Fruit fly (Drosophila melanogaster) whole organism, embryonic: Measurements from ENCODE around the gene CG31832.

Experiments used
- Abd-B ChIP-seq: fragments of 200-800 bp; sonication (Bioruptor generic); optimal IDR thresholded peaks from 2 replicates; lab custom pipeline; 2018; ENCODE audit warnings: missing biosample characterization, mild to moderate bottlenecking, missing genetic modification characterization, moderate library complexity
- B-H2 ChIP-seq: fragments of 200-800 bp; sonication (Bioruptor generic); optimal IDR thresholded peaks from 2 replicates; lab custom pipeline; 2018; ENCODE audit warnings: missing biosample characterization, mild to moderate bottlenecking, missing genetic modification characterization
- Bgb ChIP-seq: fragments of 200-800 bp; sonication (Bioruptor generic); IDR thresholded peaks from 2 replicates; pipeline ENCODE4 v1.3.6; 2022; ENCODE audit warnings: missing biosample characterization, missing genetic modification characterization; ENCODE audit not compliant: partially characterized antibody
- Bteb2 ChIP-seq: fragments of 200-800 bp; sonication (Bioruptor generic); optimal IDR thresholded peaks from 2 replicates; lab custom pipeline; 2016; ENCODE audit warnings: missing biosample characterization, missing genetic modification characterization
- CG10366 ChIP-seq: fragments of 200-800 bp; sonication (Bioruptor generic); IDR thresholded peaks from 2 replicates; pipeline ENCODE4 v1.3.6; 2022; ENCODE audit warnings: missing biosample characterization, missing genetic modification characterization
- CG12299 ChIP-seq: fragments of 200-800 bp; sonication (Bioruptor generic); optimal IDR thresholded peaks from 2 replicates; lab custom pipeline; 2018; ENCODE audit warnings: missing biosample characterization, mild to moderate bottlenecking, missing genetic modification characterization
- CG13287 ChIP-seq: fragments of 200-800 bp; sonication (Bioruptor generic); IDR thresholded peaks from 2 replicates; pipeline ENCODE4 v1.3.6; 2022; ENCODE audit warnings: missing biosample characterization, missing genetic modification characterization; ENCODE audit not compliant: partially characterized antibody
- CG13624 ChIP-seq: fragments of 200-800 bp; sonication (Bioruptor generic); optimal IDR thresholded peaks from 2 replicates; lab custom pipeline; 2016; ENCODE audit warnings: missing biosample characterization, missing genetic modification characterization
- CG14014 ChIP-seq: fragments of 200-800 bp; sonication (Bioruptor generic); IDR thresholded peaks from 2 replicates; pipeline ENCODE4 v1.3.6; 2022; ENCODE audit warnings: missing biosample characterization, missing genetic modification characterization
- CG14441 ChIP-seq: fragments of 200-800 bp; sonication (Bioruptor generic); IDR thresholded peaks from 2 replicates; pipeline ENCODE4 v1.3.6; 2022; ENCODE audit warnings: missing biosample characterization, missing genetic modification characterization
- CG17186 ChIP-seq: fragments of 200-800 bp; sonication (Bioruptor generic); optimal IDR thresholded peaks from 3 replicates; lab custom pipeline; 2017; ENCODE audit warnings: missing biosample characterization, missing genetic modification reagents, missing genetic modification characterization
- CG1792 ChIP-seq: fragments of 200-800 bp; sonication (Bioruptor generic); optimal IDR thresholded peaks from 2 replicates; lab custom pipeline; 2016; ENCODE audit warnings: missing biosample characterization, missing genetic modification characterization
- CG2202 ChIP-seq: fragments of 200-800 bp; sonication (Bioruptor generic); optimal IDR thresholded peaks from 2 replicates; lab custom pipeline; 2018; ENCODE audit warnings: missing biosample characterization, mild to moderate bottlenecking, missing genetic modification characterization
- CG32772 ChIP-seq: fragments of 200-800 bp; sonication (Bioruptor generic); IDR thresholded peaks from 2 replicates; pipeline ENCODE4 v1.3.6; 2022; ENCODE audit warnings: missing biosample characterization, missing genetic modification characterization
- CG34224 ChIP-seq: fragments of 200-800 bp; sonication (Bioruptor generic); IDR thresholded peaks from 3 replicates; pipeline ENCODE4 v1.3.6; 2022; ENCODE audit warnings: missing biosample characterization, missing genetic modification characterization; ENCODE audit not compliant: partially characterized antibody
- CG4707 ChIP-seq: fragments of 200-800 bp; sonication (Bioruptor generic); optimal IDR thresholded peaks from 2 replicates; lab custom pipeline; 2018; ENCODE audit warnings: missing biosample characterization, mild to moderate bottlenecking, missing genetic modification characterization, moderate library complexity
- CG7928 ChIP-seq: fragments of 200-800 bp; sonication (Bioruptor generic); optimal IDR thresholded peaks from 2 replicates; lab custom pipeline; 2017; ENCODE audit warnings: missing biosample characterization, mild to moderate bottlenecking, missing genetic modification characterization
- CG9727 ChIP-seq: fragments of 200-800 bp; sonication (Bioruptor generic); optimal IDR thresholded peaks from 3 replicates; lab custom pipeline; 2017; ENCODE audit warnings: missing biosample characterization, mild to moderate bottlenecking, missing genetic modification characterization
- CG9932 ChIP-seq: fragments of 200-800 bp; sonication (Bioruptor generic); IDR thresholded peaks from 2 replicates; pipeline ENCODE4 v1.3.6; 2022; ENCODE audit warnings: missing biosample characterization, missing genetic modification characterization
- Deaf1 ChIP-seq: fragments of 200-800 bp; optimal IDR thresholded peaks from 3 replicates; lab custom pipeline; 2019; ENCODE audit warnings: missing biosample characterization, mild to moderate bottlenecking, missing genetic modification characterization, moderate library complexity
- Doc3 ChIP-seq: fragments of 200-800 bp; sonication (Bioruptor generic); IDR thresholded peaks from 3 replicates; pipeline ENCODE4 v1.3.6; 2022; ENCODE audit warnings: missing biosample characterization, missing genetic modification characterization; ENCODE audit not compliant: partially characterized antibody
- E2f2 ChIP-seq: fragments of 200-800 bp; sonication (Bioruptor generic); IDR thresholded peaks from 2 replicates; pipeline ENCODE4 v1.3.6; 2022; ENCODE audit warnings: missing biosample characterization, missing genetic modification characterization
- ERR ChIP-seq: fragments of 200-800 bp; sonication (Bioruptor generic); optimal IDR thresholded peaks from 2 replicates; lab custom pipeline; 2016; ENCODE audit warnings: missing biosample characterization, missing genetic modification characterization
- Ets65A ChIP-seq: fragments of 200-800 bp; sonication (Bioruptor generic); peaks from one replicate; lab custom pipeline; 2016; ENCODE audit warnings: missing biosample characterization, missing genetic modification characterization
- Gug ChIP-seq: fragments of 200-800 bp; sonication (Bioruptor generic); IDR thresholded peaks from 4 replicates; pipeline ENCODE4 v1.3.6; 2022; ENCODE audit warnings: missing biosample characterization, missing genetic modification characterization
- Hr3 ChIP-seq: fragments of 200-800 bp; sonication (Bioruptor generic); optimal IDR thresholded peaks from 3 replicates; lab custom pipeline; 2016; ENCODE audit warnings: missing biosample characterization, missing genetic modification characterization
- Jarid2 ChIP-seq: fragments of 200-800 bp; sonication (Bioruptor generic); optimal IDR thresholded peaks from 3 replicates; lab custom pipeline; 2017; ENCODE audit warnings: mild to moderate bottlenecking, missing biosample characterization, missing genetic modification reagents, missing genetic modification characterization
- Side ChIP-seq: fragments of 200-800 bp; sonication (Bioruptor generic); optimal IDR thresholded peaks from 2 replicates; lab custom pipeline; 2016; ENCODE audit warnings: missing biosample characterization, missing genetic modification characterization
- TFAM ChIP-seq: fragments of 200-800 bp; sonication (Bioruptor generic); optimal IDR thresholded peaks from 2 replicates; lab custom pipeline; 2017; ENCODE audit warnings: missing biosample characterization, missing genetic modification characterization, inconsistent platforms
- Tbp ChIP-seq: fragments of >200 bp; optimal IDR thresholded peaks from 2 replicates; lab custom pipeline; 2018; ENCODE audit warnings: missing biosample characterization, missing genetic modification characterization
- Trl ChIP-seq, 3 experiments: fragments of >200 bp in 2 of 3; fragments of 200-800 bp in 1 of 3; sonication (Bioruptor generic) in 1 of 3; optimal IDR thresholded peaks; 2 replicates in 1 of 3; 3 replicates in 2 of 3; lab custom pipeline; 2016 to 2017; ENCODE audit warnings: missing biosample characterization in 1 of 3, missing genetic modification characterization in 1 of 3
- Xrp1 ChIP-seq: fragments of 200-800 bp; sonication (Bioruptor generic); IDR thresholded peaks from 2 replicates; pipeline ENCODE4 v1.3.6; 2022; ENCODE audit warnings: missing biosample characterization, missing genetic modification characterization
- ato ChIP-seq: fragments of 200-800 bp; sonication (Bioruptor generic); IDR thresholded peaks from 2 replicates; pipeline ENCODE4 v1.3.6; 2022; ENCODE audit warnings: missing biosample characterization, missing genetic modification characterization; ENCODE audit not compliant: partially characterized antibody
- bbx ChIP-seq: fragments of 200-800 bp; sonication (Bioruptor generic); IDR thresholded peaks from 2 replicates; pipeline ENCODE4 v1.3.6; 2022; ENCODE audit warnings: missing biosample characterization, missing genetic modification characterization; ENCODE audit not compliant: partially characterized antibody
- chinmo ChIP-seq: fragments of 200-800 bp; sonication (Bioruptor generic); IDR thresholded peaks from 4 replicates; pipeline ENCODE4 v1.3.6; 2022; ENCODE audit warnings: missing biosample characterization, missing genetic modification characterization; ENCODE audit not compliant: partially characterized antibody
- chm ChIP-seq: fragments of 200-800 bp; sonication (Bioruptor generic); IDR thresholded peaks from 2 replicates; pipeline ENCODE4 v1.3.6; 2022; ENCODE audit warnings: missing biosample characterization, missing genetic modification characterization
- ci ChIP-seq: fragments of 200-800 bp; sonication (Bioruptor generic); IDR thresholded peaks from 3 replicates; pipeline ENCODE4 v1.3.6; 2022; ENCODE audit warnings: missing biosample characterization, missing genetic modification characterization
- disco-r ChIP-seq: fragments of 200-800 bp; sonication (Bioruptor generic); optimal IDR thresholded peaks from 2 replicates; lab custom pipeline; 2016; ENCODE audit warnings: missing biosample characterization, missing genetic modification characterization
- dpn ChIP-seq, 2 experiments: fragments of 200-800 bp; sonication (Bioruptor generic); optimal IDR thresholded peaks; 3 replicates each; lab custom pipeline; 2016; ENCODE audit warnings: missing biosample characterization in 2 of 2, missing genetic modification characterization in 2 of 2
- gcm ChIP-seq: fragments of 200-800 bp; sonication (Bioruptor generic); optimal IDR thresholded peaks from 2 replicates; lab custom pipeline; 2019; ENCODE audit warnings: missing biosample characterization, mild to moderate bottlenecking, missing genetic modification characterization, moderate library complexity
- gro ChIP-seq: fragments of 200-800 bp; sonication (Bioruptor generic); optimal IDR thresholded peaks from 2 replicates; lab custom pipeline; 2016; ENCODE audit warnings: missing biosample characterization, missing genetic modification characterization
- lab ChIP-seq: fragments of 200-800 bp; sonication (Bioruptor generic); optimal IDR thresholded peaks from 3 replicates; lab custom pipeline; 2017; ENCODE audit warnings: missing biosample characterization, missing genetic modification characterization, mild to moderate bottlenecking, moderate library complexity, missing genetic modification reagents
- mld ChIP-seq: fragments of 200-800 bp; sonication (Bioruptor generic); IDR thresholded peaks from 3 replicates; pipeline ENCODE4 v1.3.6; 2022; ENCODE audit warnings: missing biosample characterization, missing genetic modification characterization; ENCODE audit not compliant: partially characterized antibody
- nom ChIP-seq: fragments of 200-800 bp; sonication (Bioruptor generic); optimal IDR thresholded peaks from 2 replicates; lab custom pipeline; 2017; ENCODE audit warnings: missing biosample characterization, missing genetic modification characterization, mild to moderate bottlenecking, moderate library complexity, missing genetic modification reagents
- prd ChIP-seq, 3 experiments: fragments of >200 bp in 2 of 3; fragments of 200-800 bp in 1 of 3; sonication (Bioruptor generic) in 1 of 3; optimal IDR thresholded peaks in 2 of 3; IDR thresholded peaks in 1 of 3; 2 replicates in 2 of 3; 3 replicates in 1 of 3; pipeline versions ENCODE4 v1.3.6 to Lab custom; 2017 to 2022; ENCODE audit warnings: missing biosample characterization in 1 of 3, missing genetic modification characterization in 1 of 3
- sens ChIP-seq: fragments of 200-800 bp; sonication (Bioruptor generic); peaks from one replicate; lab custom pipeline; 2016; ENCODE audit warnings: missing biosample characterization, missing genetic modification characterization
- vvl ChIP-seq: fragments of 200-800 bp; sonication (Bioruptor generic); IDR thresholded peaks from 2 replicates; pipeline ENCODE4 v1.3.6; 2022; ENCODE audit warnings: missing biosample characterization, missing genetic modification characterization
- wek ChIP-seq: fragments of 200-800 bp; sonication (Bioruptor generic); optimal IDR thresholded peaks from 3 replicates; lab custom pipeline; 2018; ENCODE audit warnings: missing biosample characterization, mild to moderate bottlenecking, missing genetic modification characterization, moderate library complexity
- zf30C ChIP-seq: fragments of 200-800 bp; sonication (Bioruptor generic); optimal IDR thresholded peaks from 3 replicates; lab custom pipeline; 2018; ENCODE audit warnings: missing biosample characterization, mild to moderate bottlenecking, missing genetic modification characterization

CG31832 gene

dm6 chr2L:14997370-14997769 lies 34.2 kb downstream of the CG31832 start, which contains the start of gene mol:
mol (minus strand) TSS chr2L:14997559.
- TF ChIP-seq CG9932 (GFP tag; lab: Robert Waterston, UW), result no peak
- TF ChIP-seq Xrp1 (GFP tag; lab: Robert Waterston, UW), result no peak
- TF ChIP-seq CG14014 (GFP tag; lab: Robert Waterston, UW), result 0 out of 2 replicates have a peak, but pooled peaks have one; percentile 8
- no peak for TF ChIP-seq Bteb2
- TF ChIP-seq CG10366, result no peak
- no peak for TF ChIP-seq prd (optimal IDR thresholded peaks at IDR 0.05; lab: Kevin White, UChicago)
- no peak for TF ChIP-seq prd (GFP tag; IDR thresholded peaks at IDR 0.05; lab: Robert Waterston, UW)
- no peak for TF ChIP-seq B-H2 (GFP tag; lab: Kevin White, UChicago)
- TF ChIP-seq CG2202 (tag; lab: Kevin White, UChicago), result no peak
- no peak for TF ChIP-seq CG13624 (GFP tag; lab: Kevin White, UChicago)
- TF ChIP-seq gro (GFP tag; lab: Kevin White, UChicago), result no peak
- TF ChIP-seq Hr3 (GFP tag; lab: Kevin White, UChicago), result no peak
- TF ChIP-seq TFAM, result no peak
- TF ChIP-seq Ets65A (GFP tag; lab: Kevin White, UChicago), result peak; percentile 64
- no peak for TF ChIP-seq disco-r
- TF ChIP-seq mld, result 0 out of 3 replicates have a peak, but pooled peaks have one; percentile 39
- TF ChIP-seq nom (GFP tag; lab: Kevin White, UChicago), result peak; percentile 58
- peak; percentile 70 for TF ChIP-seq vvl
- peak; percentile 81 for TF ChIP-seq Jarid2 (GFP tag; lab: Kevin White, UChicago)
- 0 out of 3 replicates have a peak, but pooled peaks have one; percentile 16 for TF ChIP-seq CG34224 (GFP tag; lab: Robert Waterston, UW)
- 0 out of 3 replicates have a peak, but pooled peaks have one; percentile 42 for TF ChIP-seq ci (GFP tag; lab: Robert Waterston, UW)
- 0 out of 4 replicates have a peak, but pooled peaks have one; percentile 71 for TF ChIP-seq chinmo (GFP tag; lab: Robert Waterston, UW)
- no peak for TF ChIP-seq sens (GFP tag; lab: Kevin White, UChicago)
- TF ChIP-seq bbx, result peak; percentile 26; the same call in 1 of the 2 replicates
- TF ChIP-seq CG14441, result no peak
- peak; percentile 11 for TF ChIP-seq Deaf1 (tag; lab: Kevin White, UChicago)
- TF ChIP-seq ato (GFP tag; lab: Robert Waterston, UW), result no peak
- TF ChIP-seq zf30C (GFP tag; lab: Kevin White, UChicago), result no peak
- TF ChIP-seq CG1792 (GFP tag; lab: Kevin White, UChicago), result no peak
- TF ChIP-seq Abd-B, result no peak
- no peak for TF ChIP-seq dpn (GFP tag; optimal IDR thresholded peaks at IDR 0.05; lab: Kevin White, UChicago)
- no peak for TF ChIP-seq gcm
- no peak for TF ChIP-seq CG32772 (GFP tag; lab: Robert Waterston, UW)
- TF ChIP-seq ERR (GFP tag; lab: Kevin White, UChicago), result no peak
- no peak for TF ChIP-seq CG12299 (tag; lab: Kevin White, UChicago)
- TF ChIP-seq Tbp, result no peak
- 0 out of 2 replicates have a peak, but pooled peaks have one; percentile 18 for TF ChIP-seq E2f2
- TF ChIP-seq chm (GFP tag; lab: Robert Waterston, UW), result no peak; the same call in 1 of the 2 replicates
- no peak for TF ChIP-seq Gug (GFP tag; lab: Robert Waterston, UW)
- no peak for TF ChIP-seq CG17186 (GFP tag; lab: Kevin White, UChicago)
- TF ChIP-seq lab, result peak; percentile 15
- TF ChIP-seq Bgb (GFP tag; lab: Robert Waterston, UW), result 0 out of 2 replicates have a peak, but pooled peaks have one; percentile 17
- TF ChIP-seq CG7928, result no peak
- TF ChIP-seq CG13287 (GFP tag; lab: Robert Waterston, UW), result peak; percentile 23; the same call in 1 of the 2 replicates
- TF ChIP-seq CG4707 (GFP tag; lab: Kevin White, UChicago), result no peak
- TF ChIP-seq wek (GFP tag; lab: Kevin White, UChicago), result no peak
- peak; percentile 50 to 59 for TF ChIP-seq Trl (optimal IDR thresholded peaks at IDR 0.05; lab: Kevin White, UChicago)
- peak; percentile 6 for TF ChIP-seq Trl (GFP tag; optimal IDR thresholded peaks at IDR 0.05; lab: Kevin White, UChicago)
- TF ChIP-seq Side (GFP tag; lab: Kevin White, UChicago), result no peak
- TF ChIP-seq Doc3, result no peak
- TF ChIP-seq CG9727 (GFP tag; lab: Kevin White, UChicago), result no peak
